Fruit fly (Drosophila melanogaster): ENCODE results near the gene Ctu2.

Gene Ctu2

dm6 chr2L:19489997-19490461 lies 3.0 kb downstream of the Ctu2 start, which contains the start of the genes CG10194 and CG18094:
Gene CG10194, minus strand, starts transcription at chr2L:19490104.
Gene CG18094, plus strand, starts transcription at chr2L:19490262.
- TF ChIP-seq cnc (optimal IDR thresholded peaks at IDR 0.05) = no peak
- TF ChIP-seq ovo (GFP tag; optimal IDR thresholded peaks at IDR 0.05) = no peak
- peak; percentile 68 for TF ChIP-seq CG7101 (tag; optimal IDR thresholded peaks at IDR 0.05)
- TF ChIP-seq tj (GFP tag; optimal IDR thresholded peaks at IDR 0.05) = peak; percentile 51
- no peak for TF ChIP-seq Crg-1 (GFP tag; optimal IDR thresholded peaks at IDR 0.05)
- TF ChIP-seq CG11617 (GFP tag; optimal IDR thresholded peaks at IDR 0.05) = peak; percentile 60
- peak; percentile 88 for TF ChIP-seq bab1 (GFP tag; optimal IDR thresholded peaks at IDR 0.05)
- no peak for TF ChIP-seq pad (GFP tag; optimal IDR thresholded peaks at IDR 0.05)
- peak; percentile 69 for TF ChIP-seq CG12768 (GFP tag; optimal IDR thresholded peaks at IDR 0.05)
- no peak for TF ChIP-seq Clk (GFP tag; optimal IDR thresholded peaks at IDR 0.05)
- TF ChIP-seq kay (GFP tag; ENCODE audit: borderline replicate concordance) = no peak
- peak; percentile 69 for TF ChIP-seq CG14711 (tag; optimal IDR thresholded peaks at IDR 0.05)
- TF ChIP-seq CG5204 (GFP tag; optimal IDR thresholded peaks at IDR 0.05) = no peak
- no peak for TF ChIP-seq CG1620 (GFP tag; optimal IDR thresholded peaks at IDR 0.05)
- TF ChIP-seq toe (GFP tag; optimal IDR thresholded peaks at IDR 0.05) = no peak
- TF ChIP-seq Mnt (GFP tag; optimal IDR thresholded peaks at IDR 0.05) = peak; percentile 36
- TF ChIP-seq Hr96 (GFP tag; optimal IDR thresholded peaks at IDR 0.05) = no peak
- TF ChIP-seq CG7045 (GFP tag; optimal IDR thresholded peaks at IDR 0.05) = no peak
- TF ChIP-seq cic (GFP tag; optimal IDR thresholded peaks at IDR 0.05) = peak; percentile 18
- TF ChIP-seq CG33017 (tag; optimal IDR thresholded peaks at IDR 0.05) = peak; percentile 84

- TF ChIP-seq CG14711 (tag; optimal IDR thresholded peaks at IDR 0.05) (no peak), Clk (GFP tag; optimal IDR thresholded peaks at IDR 0.05) (no peak), CG7101 (tag; optimal IDR thresholded peaks at IDR 0.05) (no peak), CG33017 (tag; optimal IDR thresholded peaks at IDR 0.05) (no peak), Crg-1 (GFP tag; optimal IDR thresholded peaks at IDR 0.05) (no peak), Mnt (GFP tag; optimal IDR thresholded peaks at IDR 0.05) (no peak), CG11617 (GFP tag; optimal IDR thresholded peaks at IDR 0.05) (no peak), cic (GFP tag; optimal IDR thresholded peaks at IDR 0.05) (no peak), CG5204 (GFP tag; optimal IDR thresholded peaks at IDR 0.05) (no peak), bab1 (GFP tag; optimal IDR thresholded peaks at IDR 0.05) (no peak), kay (GFP tag; ENCODE audit: borderline replicate concordance) (no peak), tj (GFP tag; optimal IDR thresholded peaks at IDR 0.05) (no peak), CG7045 (GFP tag; optimal IDR thresholded peaks at IDR 0.05) (no peak), ovo (GFP tag; optimal IDR thresholded peaks at IDR 0.05) (no peak), pad (GFP tag; optimal IDR thresholded peaks at IDR 0.05) (no peak), cnc (optimal IDR thresholded peaks at IDR 0.05) (no peak), CG1620 (GFP tag; optimal IDR thresholded peaks at IDR 0.05) (no peak), toe (GFP tag; optimal IDR thresholded peaks at IDR 0.05) (no peak), Hr96 (GFP tag; optimal IDR thresholded peaks at IDR 0.05) (no peak), CG12768 (GFP tag; optimal IDR thresholded peaks at IDR 0.05) (no peak)
Measured at dm6 chr2L:19487190-19487589, 5.9 kb downstream of the Ctu2 start, which contains the start of gene CG13083. Gene CG13083, plus strand, starts transcription at chr2L:19487490.

- no peak for TF ChIP-seq Hr96 (GFP tag; optimal IDR thresholded peaks at IDR 0.05)
- TF ChIP-seq Crg-1 (GFP tag; optimal IDR thresholded peaks at IDR 0.05) = no peak
- TF ChIP-seq cic (GFP tag; optimal IDR thresholded peaks at IDR 0.05) = no peak
- no peak for TF ChIP-seq kay (GFP tag; ENCODE audit: borderline replicate concordance)
- no peak for TF ChIP-seq CG5204 (GFP tag; optimal IDR thresholded peaks at IDR 0.05)
- TF ChIP-seq CG12768 (GFP tag; optimal IDR thresholded peaks at IDR 0.05) = no peak
- no peak for TF ChIP-seq CG14711 (tag; optimal IDR thresholded peaks at IDR 0.05)
- TF ChIP-seq ovo (GFP tag; optimal IDR thresholded peaks at IDR 0.05) = no peak
- TF ChIP-seq CG11617 (GFP tag; optimal IDR thresholded peaks at IDR 0.05) = no peak
- no peak for TF ChIP-seq CG1620 (GFP tag; optimal IDR thresholded peaks at IDR 0.05)
- TF ChIP-seq CG7101 (tag; optimal IDR thresholded peaks at IDR 0.05) = no peak
- TF ChIP-seq tj (GFP tag; optimal IDR thresholded peaks at IDR 0.05) = no peak
- TF ChIP-seq pad (GFP tag; optimal IDR thresholded peaks at IDR 0.05) = no peak
- no peak for TF ChIP-seq cnc (optimal IDR thresholded peaks at IDR 0.05)
Measured at dm6 chr2L:19484539-19484938, 8.5 kb downstream of the Ctu2 start, which contains the start of the genes CG10195 and CG13084. Gene CG10195, minus strand, starts transcription at chr2L:19484705. Gene CG13084, plus strand, starts transcription at chr2L:19484930.

dm6 chr2L:19480406-19481334 lies 12.4 kb downstream of the Ctu2 start:
- TF ChIP-seq kay (GFP tag; ENCODE audit: borderline replicate concordance) = no peak
- TF ChIP-seq Crg-1 (GFP tag; optimal IDR thresholded peaks at IDR 0.05) = no peak
- no peak for TF ChIP-seq cic (GFP tag; optimal IDR thresholded peaks at IDR 0.05)
- TF ChIP-seq Mnt (GFP tag; optimal IDR thresholded peaks at IDR 0.05) = no peak

- TF ChIP-seq cic (GFP tag; optimal IDR thresholded peaks at IDR 0.05) = no peak
- peak; percentile 98 for TF ChIP-seq tj (GFP tag; optimal IDR thresholded peaks at IDR 0.05)
- peak; percentile 74 for TF ChIP-seq pad (GFP tag; optimal IDR thresholded peaks at IDR 0.05)
Measured at dm6 chr2L:19479249-19479984, 13.6 kb downstream of the Ctu2 start.

Measured in whole organism, adult.